Fruit fly (Drosophila melanogaster): ENCODE measurements around the gene CtsK1.

- TF ChIP-seq ro (GFP tag; IDR thresholded peaks at IDR 0.05) (no peak), ap (GFP tag; IDR thresholded peaks at IDR 0.05) (no peak), CG12942 (GFP tag; optimal IDR thresholded peaks at IDR 0.05) (no peak), CG3726 (GFP tag; IDR thresholded peaks at IDR 0.05) (no peak), dmrt11E (tag; optimal IDR thresholded peaks at IDR 0.05) (no peak), hbn (GFP tag; IDR thresholded peaks at IDR 0.05; ENCODE audit: partially characterized antibody) (no peak), CG8089 (GFP tag; optimal IDR thresholded peaks at IDR 0.05) (no peak), CG32767 (GFP tag; IDR thresholded peaks at IDR 0.05) (no peak), jigr1 (GFP tag; IDR thresholded peaks at IDR 0.05) (no peak), CG34422 (GFP tag; IDR thresholded peaks at IDR 0.05) (no peak), NFAT (GFP tag; IDR thresholded peaks at IDR 0.05) (no peak), Trl (optimal IDR thresholded peaks at IDR 0.05) (no peak), Trl (GFP tag; optimal IDR thresholded peaks at IDR 0.05) (no peak)
Observed at dm6 chr3L:14025736-14026135, 31.7 kb downstream of the CtsK1 start.

Data from whole organism, embryonic.